Worm (Caenorhabditis elegans) whole organism, L4 larva: ENCODE data around the gene C32H11.3.

Experiments
- aha-1 ChIP-seq: fragments of 150-350 bp; peaks from one replicate; lab custom pipeline; 2014; ENCODE audit warnings: missing biosample characterization, missing genetic modification characterization
- mes-2 ChIP-seq: sonication (generic microtip); optimal IDR thresholded peaks from 2 replicates; lab custom pipeline; 2016; ENCODE audit warnings: missing genotype, mild to moderate bottlenecking, missing genetic modification characterization, missing compliant biosample characterization; ENCODE audit not compliant: poor library complexity, severe bottlenecking
- nhr-11 ChIP-seq: fragments of 150-350 bp; optimal IDR thresholded peaks from 2 replicates; lab custom pipeline; 2014; ENCODE audit warnings: missing biosample characterization, missing genetic modification characterization
- nhr-42 ChIP-seq: fragments of 200-800 bp; sonication (Bioruptor generic); IDR thresholded peaks from 2 replicates; pipeline ENCODE4 v1.3.6; 2022; ENCODE audit warnings: missing genetic modification characterization, missing compliant biosample characterization
- php-3 ChIP-seq: fragments of 200-800 bp; sonication (Bioruptor generic); IDR thresholded peaks from 2 replicates; pipeline ENCODE4 v1.3.6; 2022; ENCODE audit warnings: missing genetic modification reagents, missing genetic modification characterization, missing compliant biosample characterization

DNA sequence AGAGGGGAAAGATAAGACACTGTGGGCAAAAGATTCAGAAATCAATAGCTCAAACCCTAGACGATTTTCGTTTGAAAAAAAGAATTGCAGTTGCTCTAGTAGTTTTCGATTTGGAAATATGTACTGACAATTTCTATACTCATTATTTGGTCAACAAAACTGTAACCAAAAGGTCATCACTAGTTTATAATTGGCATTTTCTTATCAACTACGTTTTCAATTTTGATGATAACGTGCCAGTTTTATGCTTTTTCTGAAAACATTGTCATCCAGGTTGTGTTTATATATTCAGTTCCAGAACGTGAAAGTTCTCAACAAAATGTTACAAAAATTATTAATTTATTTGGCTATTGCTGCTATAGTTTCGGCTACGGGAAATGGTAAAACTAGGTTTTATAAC, 44.2 kb downstream of the C32H11.3 start, which contains the start of gene F55G11.8:
- no peak for TF ChIP-seq aha-1 (tag; lab: Kevin White, UChicago)
- TF ChIP-seq nhr-11 (tag; lab: Kevin White, UChicago): no peak
- TF ChIP-seq nhr-42 (GFP tag; lab: Robert Waterston, UW): no peak
- no peak for TF ChIP-seq mes-2
- no peak for TF ChIP-seq php-3 (GFP tag; lab: Robert Waterston, UW)
